Worm (Caenorhabditis elegans) whole organism, dauer: ENCODE data around the gene Y116F11B.9.

ENCODE experiments used
- unc-62 ChIP-seq: sonication (generic microtip); optimal IDR thresholded peaks from 2 replicates; lab custom pipeline; 2017; ENCODE audit warnings: missing biosample characterization, missing genetic modification reagents, missing genetic modification characterization

Y116F11B.9 gene

ce11 chrV:19867883-19868282 is at the start of gene Y116F11B.9:
Y116F11B.9 (minus strand) TSS chrV:19867983.
- TF ChIP-seq unc-62 (GFP tag; lab: Kevin White, UChicago): no peak

- no peak for TF ChIP-seq unc-62 (GFP tag; lab: Kevin White, UChicago)
Measured at ce11 chrV:19915973-19916605, 48.3 kb upstream of the Y116F11B.9 start, which contains the start of the genes chk-2 and Y60A3A.19. chk-2 (minus strand) TSS chrV:19916023. Y60A3A.19 (plus strand) TSS chrV:19916555.

ce11 chrV:19908854-19909253 is 41.1 kb upstream of the Y116F11B.9 start:
- TF ChIP-seq unc-62 (GFP tag; lab: Kevin White, UChicago): no peak

- TF ChIP-seq unc-62 (GFP tag; lab: Kevin White, UChicago): no peak
Measured at ce11 chrV:19907365-19907764, 39.6 kb upstream of the Y116F11B.9 start, which contains the start of gene fars-2. fars-2 (minus strand) TSS chrV:19907434.

ce11 chrV:19905988-19906387 is 38.2 kb upstream of the Y116F11B.9 start:
- no peak for TF ChIP-seq unc-62 (GFP tag; lab: Kevin White, UChicago)

ce11 chrV:19904790-19905189 is 37.0 kb upstream of the Y116F11B.9 start:
- TF ChIP-seq unc-62 (GFP tag; lab: Kevin White, UChicago): no peak

- TF ChIP-seq unc-62 (GFP tag; lab: Kevin White, UChicago): no peak
Measured at ce11 chrV:19901826-19902225, 34.0 kb upstream of the Y116F11B.9 start.

- TF ChIP-seq unc-62 (GFP tag; lab: Kevin White, UChicago): no peak
Measured at ce11 chrV:19899167-19899566, 31.4 kb upstream of the Y116F11B.9 start, which contains the start of gene Y116F11B.14. Y116F11B.14 (plus strand) TSS chrV:19899467.

- TF ChIP-seq unc-62 (GFP tag; lab: Kevin White, UChicago): no peak
Measured at ce11 chrV:19897982-19898381, 30.2 kb upstream of the Y116F11B.9 start.

- TF ChIP-seq unc-62 (GFP tag; lab: Kevin White, UChicago): no peak
Measured at ce11 chrV:19897557-19897956, 29.8 kb upstream of the Y116F11B.9 start.

- TF ChIP-seq unc-62 (GFP tag; lab: Kevin White, UChicago): no peak
Measured at ce11 chrV:19895250-19895649, 27.5 kb upstream of the Y116F11B.9 start, which contains the start of gene gly-4. gly-4 (minus strand) TSS chrV:19895350.

- no peak for TF ChIP-seq unc-62 (GFP tag; lab: Kevin White, UChicago)
Measured at ce11 chrV:19882916-19883315, 15.1 kb upstream of the Y116F11B.9 start, which contains the start of gene Y116F11B.13. Y116F11B.13 (plus strand) TSS chrV:19883216.

- no peak for TF ChIP-seq unc-62 (GFP tag; lab: Kevin White, UChicago)
Measured at ce11 chrV:19860225-19860624, 7.6 kb downstream of the Y116F11B.9 start.

- TF ChIP-seq unc-62 (GFP tag; lab: Kevin White, UChicago): no peak
Measured at ce11 chrV:19857334-19857733, 10.4 kb downstream of the Y116F11B.9 start, which contains the start of gene Y116F11B.8. Y116F11B.8 (plus strand) TSS chrV:19857634.

- no peak for TF ChIP-seq unc-62 (GFP tag; lab: Kevin White, UChicago)
Measured at ce11 chrV:19856933-19857332, 10.8 kb downstream of the Y116F11B.9 start.

- TF ChIP-seq unc-62 (GFP tag; lab: Kevin White, UChicago): no peak
Measured at ce11 chrV:19856335-19856734, 11.4 kb downstream of the Y116F11B.9 start.

- no peak for TF ChIP-seq unc-62 (GFP tag; lab: Kevin White, UChicago)
Measured at ce11 chrV:19853610-19854009, 14.2 kb downstream of the Y116F11B.9 start.
